Fruit fly (Drosophila melanogaster) whole organism, pupa: Measurements from ENCODE around the gene sNPF.

ENCODE experiments used
- CG10348 ChIP-seq: fragments of 200-800 bp; sonication (Bioruptor generic); IDR thresholded peaks from 2 replicates; pipeline ENCODE4 v1.3.6; 2022; ENCODE audit warnings: missing biosample characterization, missing genetic modification characterization
- CG13204 ChIP-seq: fragments of 200-800 bp; sonication (Bioruptor generic); optimal IDR thresholded peaks from 2 replicates; lab custom pipeline; 2018; ENCODE audit warnings: missing biosample characterization, mild to moderate bottlenecking, missing genetic modification characterization, moderate library complexity
- CG14655 ChIP-seq: fragments of 200-800 bp; sonication (Bioruptor generic); optimal IDR thresholded peaks from 3 replicates; lab custom pipeline; 2017; ENCODE audit warnings: mild to moderate bottlenecking, missing biosample characterization, missing genetic modification reagents, missing genetic modification characterization
- CG15710 ChIP-seq: fragments of 200-800 bp; sonication (Bioruptor generic); optimal IDR thresholded peaks from 2 replicates; lab custom pipeline; 2018; ENCODE audit warnings: missing biosample characterization, mild to moderate bottlenecking, missing genetic modification characterization, moderate library complexity
- CG17806 ChIP-seq: fragments of 200-800 bp; sonication (Bioruptor generic); optimal IDR thresholded peaks from 2 replicates; lab custom pipeline; 2018; ENCODE audit warnings: missing biosample characterization, mild to moderate bottlenecking, missing genetic modification characterization, moderate library complexity
- CG34367 ChIP-seq: fragments of 200-800 bp; sonication (Bioruptor generic); optimal IDR thresholded peaks from 2 replicates; lab custom pipeline; 2018; ENCODE audit warnings: missing biosample characterization, mild to moderate bottlenecking, missing genetic modification characterization
- CG4496 ChIP-seq: fragments of 200-800 bp; sonication (Bioruptor generic); IDR thresholded peaks from 3 replicates; pipeline ENCODE4 v1.3.6; 2022; ENCODE audit warnings: missing biosample characterization, missing genetic modification characterization
- CG8159 ChIP-seq: fragments of 200-800 bp; sonication (Bioruptor generic); optimal IDR thresholded peaks from 3 replicates; lab custom pipeline; 2018; ENCODE audit warnings: missing biosample characterization, mild to moderate bottlenecking, missing genetic modification characterization, moderate library complexity
- CG8301 ChIP-seq: fragments of 200-800 bp; sonication (Bioruptor generic); optimal IDR thresholded peaks from 2 replicates; lab custom pipeline; 2018; ENCODE audit warnings: missing biosample characterization, mild to moderate bottlenecking, missing genetic modification characterization
- CG9948 ChIP-seq: fragments of 200-800 bp; sonication (Bioruptor generic); optimal IDR thresholded peaks from 2 replicates; lab custom pipeline; 2018; ENCODE audit warnings: missing biosample characterization, mild to moderate bottlenecking, missing genetic modification characterization, moderate library complexity
- EcR ChIP-seq: fragments of 200-800 bp; sonication (Bioruptor generic); optimal IDR thresholded peaks from 3 replicates; lab custom pipeline; 2019; ENCODE audit warnings: missing biosample characterization, missing genetic modification characterization, mild to moderate bottlenecking, moderate library complexity, missing genetic modification reagents
- Ets98B ChIP-seq: fragments of 200-800 bp; sonication (Bioruptor generic); IDR thresholded peaks from 2 replicates; pipeline ENCODE4 v1.3.6; 2022; ENCODE audit warnings: missing biosample characterization, missing genetic modification characterization
- Pif1A ChIP-seq: fragments of 200-800 bp; sonication (Bioruptor generic); optimal IDR thresholded peaks from 3 replicates; lab custom pipeline; 2016; ENCODE audit warnings: missing biosample characterization, missing genetic modification characterization
- Pif1B ChIP-seq: fragments of 200-800 bp; sonication (Bioruptor generic); optimal IDR thresholded peaks from 3 replicates; lab custom pipeline; 2016; ENCODE audit warnings: missing biosample characterization, missing genetic modification characterization
- Snoo ChIP-seq: fragments of 200-800 bp; sonication (Bioruptor generic); optimal IDR thresholded peaks from 3 replicates; lab custom pipeline; 2017; ENCODE audit warnings: missing biosample characterization, mild to moderate bottlenecking, missing genetic modification characterization, inconsistent platforms
- fd96Ca ChIP-seq: fragments of 200-800 bp; sonication (Bioruptor generic); IDR thresholded peaks from 3 replicates; pipeline ENCODE4 v1.3.6; 2022; ENCODE audit warnings: missing biosample characterization, missing genetic modification characterization
- gl ChIP-seq: fragments of 200-800 bp; sonication (Bioruptor generic); optimal IDR thresholded peaks from 2 replicates; lab custom pipeline; 2018; ENCODE audit warnings: missing biosample characterization, mild to moderate bottlenecking, missing genetic modification characterization
- rn ChIP-seq: fragments of 200-800 bp; sonication (Bioruptor generic); IDR thresholded peaks from 2 replicates; pipeline ENCODE4 v1.3.6; 2022; ENCODE audit warnings: missing biosample characterization, missing genetic modification characterization

Gene sNPF

DNA sequence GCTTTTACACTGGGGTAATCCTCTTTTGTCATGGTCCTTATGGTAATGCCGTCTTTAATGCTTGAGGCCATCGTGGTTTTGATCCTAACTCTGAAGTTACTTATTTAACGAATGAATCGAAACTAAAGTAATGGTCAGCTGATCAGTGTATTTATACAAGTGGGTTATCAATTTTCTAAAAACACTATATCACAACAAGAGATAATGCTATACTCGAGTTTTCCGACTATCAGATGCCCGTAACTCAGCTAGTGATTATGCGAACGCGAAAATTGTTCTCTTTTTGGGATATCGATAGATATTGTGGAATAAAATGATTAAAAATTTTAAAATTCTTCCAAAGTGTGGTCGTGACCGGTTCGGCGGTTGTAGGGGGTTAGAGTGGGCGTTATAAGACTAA lies 2.0 kb upstream of the sNPF start, which contains the start of gene AANATL3:
TSS of gene AANATL3 (minus strand) at position 101 of the 400 bp plus-strand sequence.
- no peak for TF ChIP-seq gl (tag; lab: Kevin White, UChicago)
- TF ChIP-seq CG9948: no peak

DNA sequence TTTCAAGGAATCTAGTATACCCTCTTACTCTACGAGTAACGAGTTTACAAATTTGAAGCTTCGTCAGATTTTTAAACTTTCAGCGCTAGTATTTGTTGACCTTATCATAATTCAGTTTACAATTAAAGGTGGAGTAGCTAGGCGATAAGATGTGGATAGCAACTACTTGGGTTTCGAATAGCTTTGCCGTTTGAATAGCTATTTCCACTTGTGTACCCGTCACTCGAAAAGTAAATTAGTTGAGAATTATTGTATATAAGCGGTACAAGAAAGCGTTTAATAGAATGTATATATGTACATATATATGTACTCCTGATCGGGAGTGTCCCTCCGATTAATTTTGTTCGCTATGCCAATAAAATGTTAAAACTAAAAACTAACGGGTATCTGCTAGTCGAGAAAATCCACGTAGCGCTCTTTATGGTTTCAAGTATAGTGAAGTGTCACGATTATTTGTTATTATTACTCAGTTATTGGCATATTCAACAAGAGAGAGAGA lies 1.3 kb upstream of the sNPF start:
- TF ChIP-seq Snoo (tag; lab: Kevin White, UChicago) (no peak), fd96Ca (no peak)
- TF ChIP-seq, all 21 proteins: peak for 0

DNA sequence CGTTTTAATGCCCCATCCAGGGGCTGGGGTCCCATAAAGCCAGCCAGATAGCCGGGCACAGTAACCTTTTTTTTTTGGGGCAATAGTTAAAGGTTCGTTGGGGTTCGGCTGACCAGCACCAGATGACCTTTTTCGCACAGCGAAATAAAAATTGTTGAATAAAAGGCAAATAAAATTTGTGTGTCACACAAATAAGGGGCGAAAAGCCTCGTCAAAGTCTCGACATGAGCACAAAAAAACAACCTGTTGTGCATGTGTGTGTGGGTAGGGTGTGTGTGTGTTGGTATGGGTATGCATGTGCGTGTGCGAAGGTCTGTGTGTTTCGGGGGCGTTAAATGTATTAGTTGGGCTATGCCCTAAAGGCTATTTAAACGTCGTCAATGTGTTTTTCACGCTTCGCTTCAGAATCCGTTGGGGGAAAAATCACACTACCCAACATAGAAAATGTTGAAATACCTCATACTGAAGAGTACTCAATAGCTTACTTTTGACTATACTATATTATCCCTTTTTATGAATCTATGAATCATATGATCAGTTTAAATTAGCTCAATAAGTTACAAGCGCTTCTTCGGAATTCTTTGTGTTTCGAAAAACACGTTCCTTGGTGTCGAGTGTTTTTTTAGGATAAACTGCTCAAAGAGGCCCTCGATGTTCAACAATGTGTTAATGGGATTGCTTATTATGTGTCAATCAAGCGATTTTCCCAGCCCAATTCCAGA lies 23.6 kb downstream of the sNPF start:
- no peak for TF ChIP-seq CG34367 (tag; lab: Kevin White, UChicago)
- TF ChIP-seq Ets98B (GFP tag; lab: Robert Waterston, UW): no peak
- no peak for TF ChIP-seq Pif1A

DNA sequence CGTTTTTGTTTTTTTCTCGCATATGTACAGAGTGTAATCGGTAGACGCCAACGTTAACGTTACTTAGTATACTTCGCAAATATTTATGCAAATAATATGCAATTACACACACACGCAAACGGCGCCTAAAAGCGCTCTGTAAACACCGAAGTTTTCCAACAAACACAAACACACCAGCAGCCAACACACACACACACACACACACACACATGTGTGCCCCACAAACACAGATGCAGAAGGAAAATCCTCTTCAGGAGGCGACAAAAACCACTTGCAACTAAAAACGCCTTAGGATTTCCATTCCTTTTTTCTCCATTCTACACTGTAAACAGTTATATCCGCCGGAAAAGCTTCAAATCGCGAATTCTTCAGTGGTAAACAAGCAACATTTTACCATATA lies 29.7 kb downstream of the sNPF start:
- TF ChIP-seq Pif1A (no peak), CG10348 (GFP tag; lab: Robert Waterston, UW) (no peak), CG17806 (tag; lab: Kevin White, UChicago) (no peak)

DNA sequence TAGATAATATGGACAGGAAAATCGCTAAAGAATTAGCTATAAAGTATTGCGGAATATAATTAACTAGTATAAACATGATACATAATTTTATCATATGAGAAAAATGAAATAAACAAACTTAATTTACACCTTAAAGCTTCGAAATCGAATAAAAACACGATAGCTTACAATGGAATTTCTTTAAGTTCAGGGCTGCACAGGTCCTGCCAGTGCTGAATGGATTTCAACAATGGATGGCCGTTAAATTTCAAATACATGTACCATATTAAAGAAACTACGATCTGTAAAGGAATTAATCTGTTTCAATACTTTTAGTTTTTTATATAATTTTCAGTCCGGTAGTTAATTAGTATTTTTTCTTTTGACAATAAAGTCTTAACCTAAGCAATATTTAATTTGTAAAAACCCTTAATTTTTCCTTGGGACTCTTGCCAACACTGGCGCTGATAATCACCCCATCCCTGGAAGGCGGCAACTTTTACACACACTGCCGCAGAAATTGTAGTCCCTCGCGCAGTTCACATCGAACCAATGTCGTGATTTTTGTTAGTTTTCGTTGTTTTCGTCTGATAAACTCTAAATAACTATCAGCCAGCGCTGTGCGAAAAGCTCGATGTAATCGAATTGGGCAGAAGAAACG lies 33.4 kb downstream of the sNPF start, which contains the start of the genes barr and lok:
TSS of gene barr (minus strand) at position 353 of the 640 bp plus-strand sequence.
TSS of gene lok (plus strand) at position 405 of the 640 bp plus-strand sequence.
- TF ChIP-seq CG8159 (peak; percentile 37), rn (GFP tag; lab: Robert Waterston, UW) (no peak), CG9948 (peak; percentile 17), CG15710 (peak; percentile 20), gl (tag; lab: Kevin White, UChicago) (no peak)

DNA sequence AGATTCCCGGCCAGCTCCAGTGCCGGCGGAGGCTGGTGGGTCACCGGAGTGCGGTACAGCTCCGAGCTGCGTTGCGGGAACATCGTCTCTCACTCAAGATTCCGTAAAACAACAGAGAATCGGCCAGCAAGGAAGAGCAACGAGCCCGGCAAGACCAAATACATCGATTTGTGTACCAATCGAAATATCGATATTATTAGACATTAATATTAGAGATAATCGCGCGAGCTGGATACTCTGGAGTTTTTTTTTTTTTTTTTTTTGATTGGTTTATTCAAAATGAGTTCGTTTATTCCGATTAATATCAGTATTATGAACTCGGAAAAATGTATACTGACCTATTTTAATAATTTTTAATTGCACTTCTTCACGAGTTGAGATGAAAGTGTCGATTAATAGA lies 37.8 kb downstream of the sNPF start, which contains the start of gene vls:
TSS of gene vls (minus strand) at position 164 of the 400 bp plus-strand sequence.
- no peak for TF ChIP-seq CG15710
- no peak for TF ChIP-seq Pif1A
- TF ChIP-seq gl (tag; lab: Kevin White, UChicago): no peak
- no peak for TF ChIP-seq CG34367 (tag; lab: Kevin White, UChicago)
- no peak for TF ChIP-seq CG8159
- TF ChIP-seq, all 21 proteins: peak for 0

DNA sequence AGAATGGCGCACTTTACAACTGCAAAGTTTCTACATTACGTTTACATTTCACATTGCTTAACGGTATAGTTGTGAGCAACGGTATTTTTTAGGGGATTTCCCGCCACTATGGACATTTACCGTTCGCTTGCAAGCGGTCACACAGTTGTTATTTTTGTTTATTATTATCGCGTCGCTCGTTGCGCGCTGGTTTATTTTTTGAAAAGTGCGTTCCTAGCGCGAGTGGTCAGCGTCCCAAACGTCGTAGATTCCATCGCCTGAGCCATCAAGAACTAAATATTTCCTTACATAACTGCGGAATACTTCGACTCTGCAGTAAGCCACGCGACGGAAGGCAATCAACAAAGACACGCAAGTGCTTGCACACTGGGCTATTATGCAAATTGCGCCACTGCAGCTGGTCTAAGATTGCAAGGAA lies 38.5 kb downstream of the sNPF start, which contains the start of gene bwa:
TSS of gene bwa (plus strand) at position 159 of the 418 bp plus-strand sequence.
- no peak for TF ChIP-seq CG17806 (tag; lab: Kevin White, UChicago)
- peak; percentile 19 for TF ChIP-seq gl (tag; lab: Kevin White, UChicago)
- peak; percentile 36; the same call in 1 of the 3 replicates for TF ChIP-seq fd96Ca
- no peak for TF ChIP-seq CG34367 (tag; lab: Kevin White, UChicago)
- no peak for TF ChIP-seq CG13204 (GFP tag; lab: Kevin White, UChicago)
- TF ChIP-seq CG8301 (tag; lab: Kevin White, UChicago): no peak
- no peak for TF ChIP-seq CG8159
- TF ChIP-seq CG10348 (GFP tag; lab: Robert Waterston, UW): no peak
- no peak for TF ChIP-seq CG14655
- no peak for TF ChIP-seq rn (GFP tag; lab: Robert Waterston, UW)
- TF ChIP-seq Pif1B: no peak
- no peak for TF ChIP-seq CG4496 (GFP tag; lab: Robert Waterston, UW)
- TF ChIP-seq EcR (GFP tag; lab: Kevin White, UChicago): peak; percentile 13
- TF ChIP-seq CG15710: no peak
- no peak for TF ChIP-seq CG9948
- TF ChIP-seq, all 21 proteins: peak for 3

DNA sequence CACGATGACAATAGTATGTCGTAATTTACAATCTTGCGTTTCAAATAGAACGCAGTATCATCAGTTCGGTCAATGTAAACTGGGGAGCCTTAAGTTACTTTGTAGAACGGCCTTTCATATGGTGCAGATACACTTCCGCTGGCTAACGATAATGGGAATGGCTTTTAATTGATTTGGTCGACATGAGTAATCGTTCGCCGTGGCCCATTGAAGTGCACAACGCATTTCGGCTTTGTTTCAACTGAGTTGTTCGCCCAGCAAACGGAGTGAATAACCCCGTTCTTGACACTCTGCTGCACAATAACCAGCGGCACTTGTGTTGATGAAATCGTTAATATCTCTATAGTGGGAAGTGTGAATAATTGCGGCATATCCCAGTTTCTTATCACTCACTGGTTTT lies 40.2 kb downstream of the sNPF start:
- TF ChIP-seq CG10348 (GFP tag; lab: Robert Waterston, UW) (no peak), Snoo (tag; lab: Kevin White, UChicago) (no peak), Ets98B (GFP tag; lab: Robert Waterston, UW) (no peak), Pif1B (no peak), CG15710 (no peak), EcR (GFP tag; lab: Kevin White, UChicago) (peak; percentile 84), CG13204 (GFP tag; lab: Kevin White, UChicago) (no peak), Pif1A (no peak)
